Worm (Caenorhabditis elegans): ENCODE results near the gene EEED8.15.

Gene EEED8.15

ce11 chrII:5373275-5374047 is 45.6 kb upstream of the EEED8.15 start, which contains the start of the genes agt-2 and F09E5.3 (continued):
- TF ChIP-seq mdt-29 (GFP tag; IDR thresholded peaks at IDR 0.05) (no peak), Y105C5A.15 (GFP tag; IDR thresholded peaks at IDR 0.05) (no peak), lir-3 (tag; optimal IDR thresholded peaks at IDR 0.05) (no peak), nhr-6 (tag; optimal IDR thresholded peaks at IDR 0.05) (peak; percentile 58), nhr-28 (tag; optimal IDR thresholded peaks at IDR 0.05) (peak; percentile 34), nhr-42 (GFP tag; IDR thresholded peaks at IDR 0.05) (0 out of 2 replicates have a peak, but pooled peaks have one; percentile 17), F37D6.2 (tag; optimal IDR thresholded peaks at IDR 0.05) (peak; percentile 83), attf-4 (tag; optimal IDR thresholded peaks at IDR 0.05) (no peak), snpc-4 (tag; optimal IDR thresholded peaks at IDR 0.05) (no peak), T26A8.4 (GFP tag; IDR thresholded peaks at IDR 0.05) (peak; percentile 90), ceh-44 (GFP tag; IDR thresholded peaks at IDR 0.05) (no peak), nhr-25 (tag; optimal IDR thresholded peaks at IDR 0.05; ENCODE audit: borderline replicate concordance, insufficient read depth) (peak; percentile 73), nhr-11 (tag; optimal IDR thresholded peaks at IDR 0.05) (peak; percentile 89), D1046.2 (GFP tag; IDR thresholded peaks at IDR 0.05) (no peak), lin-29 (GFP tag; IDR thresholded peaks at IDR 0.05) (peak; percentile 51; the same call in 1 of the 2 replicates)

- TF ChIP-seq unc-130 (GFP tag; optimal IDR thresholded peaks at IDR 0.05) = no peak
- no peak for TF ChIP-seq dmd-6 (GFP tag; IDR thresholded peaks at IDR 0.05)
- no peak for TF ChIP-seq daf-19 (GFP tag; conservative IDR thresholded peaks at IDR 0.05)
- TF ChIP-seq spr-3 (GFP tag; optimal IDR thresholded peaks at IDR 0.05) = no peak
- no peak for TF ChIP-seq F26F4.8 (GFP tag; conservative IDR thresholded peaks at IDR 0.05)
- no peak for TF ChIP-seq ctbp-1 (GFP tag; IDR thresholded peaks at IDR 0.05)
- TF ChIP-seq F44E2.7 (GFP tag; IDR thresholded peaks at IDR 0.05) = no peak
- no peak for TF ChIP-seq nhr-76 (tag; optimal IDR thresholded peaks at IDR 0.05)
- no peak for TF ChIP-seq cey-2 (tag; optimal IDR thresholded peaks at IDR 0.05; ENCODE audit: borderline replicate concordance, insufficient read depth)
- TF ChIP-seq ceh-62 (tag; optimal IDR thresholded peaks at IDR 0.05) = no peak
- no peak for TF ChIP-seq lin-29 (GFP tag; IDR thresholded peaks at IDR 0.05)
- TF ChIP-seq zfp-2 (tag; optimal IDR thresholded peaks at IDR 0.05) = no peak
- no peak for TF ChIP-seq mes-2 (tag; optimal IDR thresholded peaks at IDR 0.05; ENCODE audit: poor library complexity, severe bottlenecking)
- no peak for TF ChIP-seq nhr-11 (tag; optimal IDR thresholded peaks at IDR 0.05)
- no peak for TF ChIP-seq nhr-111 (GFP tag; optimal IDR thresholded peaks at IDR 0.05)
- TF ChIP-seq egl-27 (tag; optimal IDR thresholded peaks at IDR 0.05) = no peak
Observed at ce11 chrII:5374967-5375366, 44.1 kb upstream of the EEED8.15 start, which contains the start of gene algn-2. algn-2 (plus strand) TSS chrII:5375267.

- TF ChIP-seq dpl-1 (GFP tag; optimal IDR thresholded peaks at IDR 0.05) (no peak), daf-16 (GFP tag; optimal IDR thresholded peaks at IDR 0.05) (no peak), daf-16 (tag; optimal IDR thresholded peaks at IDR 0.05) (peak; percentile 32), nhr-25 (tag; optimal IDR thresholded peaks at IDR 0.05; ENCODE audit: borderline replicate concordance, insufficient read depth) (no peak), lsy-2 (tag; optimal IDR thresholded peaks at IDR 0.05) (peak in 1 of 2 experiments; percentile 45), nhr-77 (tag; optimal IDR thresholded peaks at IDR 0.05) (no peak), aha-1 (tag) (peak; percentile 22), zag-1 (tag; optimal IDR thresholded peaks at IDR 0.05) (no peak), R02D3.7 (tag; optimal IDR thresholded peaks at IDR 0.05) (no peak), skn-1 (tag; optimal IDR thresholded peaks at IDR 0.05) (no peak), D1046.2 (GFP tag; IDR thresholded peaks at IDR 0.05) (no peak), arid-1 (GFP tag; conservative IDR thresholded peaks at IDR 0.05) (no peak), egl-27 (tag; optimal IDR thresholded peaks at IDR 0.05) (no peak), hmg-1.1 (GFP tag; IDR thresholded peaks at IDR 0.05) (0 out of 2 replicates have a peak, but pooled peaks have one; percentile 30), ceh-62 (tag; optimal IDR thresholded peaks at IDR 0.05) (no peak), lin-13 (GFP tag; optimal IDR thresholded peaks at IDR 0.05) (no peak), unc-130 (GFP tag; optimal IDR thresholded peaks at IDR 0.05) (peak; percentile 56), ceh-20 (GFP tag; IDR thresholded peaks at IDR 0.05) (no peak), Y48G9A.11 (GFP tag; IDR thresholded peaks at IDR 0.05) (peak; percentile 58; the same call in 1 of the 2 replicates), tag-97 (GFP tag; IDR thresholded peaks at IDR 0.05) (no peak), unc-62 (GFP tag; optimal IDR thresholded peaks at IDR 0.05 in 1 of 2) (peak in 1 of 2 experiments; percentile 98), unc-62 (tag; optimal IDR thresholded peaks at IDR 0.05) (no peak)
Observed at ce11 chrII:5377467-5378238, 41.4 kb upstream of the EEED8.15 start, which contains the start of gene prdx-2. prdx-2 (plus strand) TSS chrII:5378195.

All from whole organism, L4 larva.